Worm (Caenorhabditis elegans) whole organism, L4 larva: ENCODE results near the gene C06E1.11.

ENCODE experiments used
- D1046.2 ChIP-seq: fragments of 200-800 bp; sonication (Bioruptor generic); IDR thresholded peaks from 2 replicates; pipeline ENCODE4 v1.3.6; 2022; ENCODE audit warnings: missing genetic modification characterization, missing compliant biosample characterization
- F26F4.8 ChIP-seq: fragments of 200-800 bp; sonication (Bioruptor generic); conservative IDR thresholded peaks from 2 replicates; pipeline ENCODE4 v1.3.6; 2022; ENCODE audit warnings: missing genetic modification characterization, missing compliant biosample characterization
- F37D6.2 ChIP-seq: sonication (generic microtip); optimal IDR thresholded peaks from 2 replicates; lab custom pipeline; 2016; ENCODE audit warnings: mild to moderate bottlenecking, missing genetic modification characterization, missing compliant biosample characterization
- F49E8.2 ChIP-seq: sonication (generic microtip); optimal IDR thresholded peaks from 2 replicates; lab custom pipeline; 2016; ENCODE audit warnings: missing compliant biosample characterization, mild to moderate bottlenecking, missing genetic modification characterization, borderline replicate concordance
- R02D3.7 ChIP-seq: fragments of 150-350 bp; sonication (generic microtip); optimal IDR thresholded peaks from 3 replicates; lab custom pipeline; 2014; ENCODE audit warnings: missing biosample characterization, missing genetic modification characterization
- T26A8.4 ChIP-seq: fragments of 200-800 bp; sonication (Bioruptor generic); IDR thresholded peaks from 2 replicates; pipeline ENCODE4 v1.3.6; 2022; ENCODE audit warnings: missing genetic modification characterization, missing compliant biosample characterization
- aha-1 ChIP-seq: fragments of 150-350 bp; peaks from one replicate; lab custom pipeline; 2014; ENCODE audit warnings: missing biosample characterization, missing genetic modification characterization
- arid-1 ChIP-seq: fragments of 200-800 bp; sonication (Bioruptor generic); conservative IDR thresholded peaks from 2 replicates; pipeline ENCODE4 v1.3.6; 2022; ENCODE audit warnings: missing genetic modification reagents, missing genetic modification characterization, missing compliant biosample characterization
- ceh-20 ChIP-seq: fragments of 200-800 bp; sonication (Bioruptor generic); IDR thresholded peaks from 2 replicates; pipeline ENCODE4 v1.3.6; 2022; ENCODE audit warnings: missing genetic modification reagents, missing genetic modification characterization, missing compliant biosample characterization
- ceh-32 ChIP-seq: sonication (generic microtip); optimal IDR thresholded peaks from 2 replicates; lab custom pipeline; 2016; ENCODE audit warnings: mild to moderate bottlenecking, missing genetic modification characterization, missing compliant biosample characterization; ENCODE audit not compliant: poor library complexity
- ceh-44 ChIP-seq: fragments of 200-800 bp; sonication (Bioruptor generic); IDR thresholded peaks from 2 replicates; pipeline ENCODE4 v1.3.6; 2022; ENCODE audit warnings: missing genetic modification reagents, missing genetic modification characterization, missing compliant biosample characterization
- ceh-82 ChIP-seq: sonication (generic microtip); optimal IDR thresholded peaks from 2 replicates; lab custom pipeline; 2017; ENCODE audit warnings: missing biosample characterization, missing genetic modification characterization
- cey-2 ChIP-seq: sonication (generic microtip); optimal IDR thresholded peaks from 3 replicates; lab custom pipeline; 2017; ENCODE audit warnings: missing genetic modification characterization, mild to moderate bottlenecking, missing compliant biosample characterization, antibody characterized with exemption, borderline replicate concordance; ENCODE audit not compliant: insufficient read depth
- daf-12 ChIP-seq: fragments of 150-350 bp; optimal IDR thresholded peaks from 2 replicates; lab custom pipeline; 2014; ENCODE audit warnings: missing biosample characterization, missing genetic modification reagents, missing genetic modification characterization
- daf-16 ChIP-seq, 3 experiments: sonication (generic microtip); optimal IDR thresholded peaks; 2 replicates each; lab custom pipeline; 2016 to 2017; ENCODE audit warnings: missing genetic modification characterization in 3 of 3, missing genetic modification reagents in 3 of 3, mild to moderate bottlenecking in 2 of 3, missing compliant biosample characterization in 2 of 3, missing biosample characterization in 1 of 3, moderate library complexity in 1 of 3
- dmd-6 ChIP-seq: fragments of 200-800 bp; sonication (Bioruptor generic); IDR thresholded peaks from 2 replicates; pipeline ENCODE4 v1.3.6; 2022; ENCODE audit warnings: missing genetic modification reagents, missing genetic modification characterization, missing compliant biosample characterization
- dmd-9 ChIP-seq: fragments of 200-800 bp; sonication (Bioruptor generic); IDR thresholded peaks from 2 replicates; pipeline ENCODE4 v1.3.6; 2022; ENCODE audit warnings: missing genetic modification reagents, missing genetic modification characterization, missing compliant biosample characterization
- dve-1 ChIP-seq: sonication (generic microtip); optimal IDR thresholded peaks from 2 replicates; lab custom pipeline; 2017; ENCODE audit warnings: antibody characterized with exemption, mild to moderate bottlenecking, missing genetic modification characterization, missing compliant biosample characterization; ENCODE audit not compliant: insufficient read depth
- hlh-11 ChIP-seq: fragments of 200-800 bp; sonication (Bioruptor generic); optimal IDR thresholded peaks from 2 replicates; lab custom pipeline; 2018; ENCODE audit warnings: mild to moderate bottlenecking, missing genetic modification characterization, missing compliant biosample characterization
- hlh-30 ChIP-seq: sonication (generic microtip); optimal IDR thresholded peaks from 2 replicates; lab custom pipeline; 2017; ENCODE audit warnings: antibody characterized with exemption, mild to moderate bottlenecking, missing genetic modification characterization, missing compliant biosample characterization; ENCODE audit not compliant: insufficient read depth
- hmg-1.1 ChIP-seq: fragments of 200-800 bp; sonication (Bioruptor generic); IDR thresholded peaks from 2 replicates; pipeline ENCODE4 v1.3.6; 2022; ENCODE audit warnings: missing genetic modification reagents, missing genetic modification characterization, missing compliant biosample characterization
- jun-1 ChIP-seq: fragments of 150-350 bp; optimal IDR thresholded peaks from 2 replicates; lab custom pipeline; 2014; ENCODE audit warnings: missing biosample characterization, missing genetic modification reagents, missing genetic modification characterization
- lim-7 ChIP-seq: fragments of 200-800 bp; sonication (Bioruptor generic); IDR thresholded peaks from 2 replicates; pipeline ENCODE4 v1.3.6; 2022; ENCODE audit warnings: missing genetic modification characterization, missing compliant biosample characterization
- lin-13 ChIP-seq: fragments of 150-350 bp; optimal IDR thresholded peaks from 2 replicates; lab custom pipeline; 2014; ENCODE audit warnings: missing biosample characterization, missing genetic modification reagents, missing genetic modification characterization
- lin-38 ChIP-seq: fragments of 200-800 bp; sonication (Bioruptor generic); IDR thresholded peaks from 2 replicates; pipeline ENCODE4 v1.3.6; 2022; ENCODE audit warnings: missing genetic modification reagents, missing genetic modification characterization, missing compliant biosample characterization
- lir-3 ChIP-seq: sonication (generic microtip); optimal IDR thresholded peaks from 2 replicates; lab custom pipeline; 2016; ENCODE audit warnings: mild to moderate bottlenecking, missing genetic modification characterization, missing compliant biosample characterization
- lsy-2 ChIP-seq, 2 experiments: fragments of 150-350 bp in 1 of 2; sonication (generic microtip) in 1 of 2; optimal IDR thresholded peaks; 2 replicates each; lab custom pipeline; 2014 to 2017; ENCODE audit warnings: missing biosample characterization in 2 of 2, missing genetic modification characterization in 2 of 2
- madf-9 ChIP-seq: fragments of 200-800 bp; sonication (Bioruptor generic); conservative IDR thresholded peaks from 2 replicates; pipeline ENCODE4 v1.3.6; 2022; ENCODE audit warnings: missing genetic modification reagents, missing genetic modification characterization, missing compliant biosample characterization
- mdl-1 ChIP-seq, 2 experiments: fragments of 150-350 bp in 1 of 2; sonication (generic microtip) in 1 of 2; optimal IDR thresholded peaks; 2 replicates each; lab custom pipeline; 2014 to 2017; ENCODE audit warnings: missing biosample characterization in 2 of 2, missing genetic modification characterization in 2 of 2
- mep-1 ChIP-seq: fragments of 150-350 bp; sonication (generic microtip); optimal IDR thresholded peaks from 3 replicates; lab custom pipeline; 2014; ENCODE audit warnings: missing biosample characterization, missing genetic modification characterization
- mes-2 ChIP-seq: sonication (generic microtip); optimal IDR thresholded peaks from 2 replicates; lab custom pipeline; 2016; ENCODE audit warnings: missing genotype, mild to moderate bottlenecking, missing genetic modification characterization, missing compliant biosample characterization; ENCODE audit not compliant: poor library complexity, severe bottlenecking
- mxl-3 ChIP-seq: fragments of 200-800 bp; sonication (Bioruptor generic); optimal IDR thresholded peaks from 2 replicates; lab custom pipeline; 2018; ENCODE audit warnings: mild to moderate bottlenecking, missing genetic modification characterization, missing compliant biosample characterization
- pha-4 ChIP-seq, 2 experiments: fragments of 150-350 bp in 1 of 2; fragments of 200-800 bp in 1 of 2; sonication (Bioruptor generic) in 1 of 2; IDR thresholded peaks in 1 of 2; optimal IDR thresholded peaks in 1 of 2; 2 replicates each; pipeline versions ENCODE4 v1.3.6 to Lab custom; 2014 to 2022; ENCODE audit warnings: missing genetic modification characterization in 2 of 2, missing genetic modification reagents in 2 of 2, missing biosample characterization in 1 of 2, missing compliant biosample characterization in 1 of 2
- pqm-1 ChIP-seq: sonication (generic microtip); optimal IDR thresholded peaks from 2 replicates; lab custom pipeline; 2017; ENCODE audit warnings: missing biosample characterization, missing genetic modification characterization
- rbr-2 ChIP-seq: sonication (generic microtip); optimal IDR thresholded peaks from 2 replicates; lab custom pipeline; 2016; ENCODE audit warnings: missing genotype, missing genetic modification characterization, missing compliant biosample characterization
- saeg-2 ChIP-seq: fragments of 200-800 bp; sonication (Bioruptor generic); IDR thresholded peaks from 2 replicates; pipeline ENCODE4 v1.3.6; 2022; ENCODE audit warnings: missing genetic modification reagents, missing genetic modification characterization, missing compliant biosample characterization
- set-16 ChIP-seq: fragments of 200-800 bp; sonication (Bioruptor generic); IDR thresholded peaks from 2 replicates; pipeline ENCODE4 v1.3.6; 2022; ENCODE audit warnings: missing genetic modification reagents, missing genetic modification characterization, missing compliant biosample characterization
- snpc-1.2 ChIP-seq: fragments of 200-800 bp; sonication (Bioruptor generic); IDR thresholded peaks from 2 replicates; pipeline ENCODE4 v1.3.6; 2022; ENCODE audit warnings: missing genetic modification reagents, missing genetic modification characterization, missing compliant biosample characterization
- tra-1 ChIP-seq: fragments of 200-800 bp; sonication (Bioruptor generic); IDR thresholded peaks from 2 replicates; pipeline ENCODE4 v1.3.6; 2022; ENCODE audit warnings: missing genetic modification reagents, missing genetic modification characterization, missing compliant biosample characterization
- unc-130 ChIP-seq: sonication (generic microtip); optimal IDR thresholded peaks from 2 replicates; lab custom pipeline; 2016; ENCODE audit warnings: missing genetic modification reagents, missing genetic modification characterization, missing compliant biosample characterization
- unc-39 ChIP-seq: sonication (generic microtip); optimal IDR thresholded peaks from 2 replicates; lab custom pipeline; 2017; ENCODE audit warnings: missing biosample characterization, missing genetic modification characterization
- unc-62 ChIP-seq, 3 experiments: fragments of 150-350 bp in 1 of 3; sonication (generic microtip); optimal IDR thresholded peaks in 2 of 3; peaks in 1 of 3; 1 replicate in 1 of 3; 2 replicates in 2 of 3; lab custom pipeline; 2014 to 2017; ENCODE audit warnings: missing biosample characterization in 3 of 3, missing genetic modification characterization in 3 of 3, missing genetic modification reagents in 3 of 3, missing genotype in 1 of 3
- vab-7 ChIP-seq: fragments of 200-800 bp; sonication (Bioruptor generic); IDR thresholded peaks from 2 replicates; pipeline ENCODE4 v1.3.6; 2022; ENCODE audit warnings: missing genetic modification reagents, missing genetic modification characterization, missing compliant biosample characterization
- zip-11 ChIP-seq: fragments of 200-800 bp; sonication (Bioruptor generic); IDR thresholded peaks from 2 replicates; pipeline ENCODE4 v1.3.6; 2022; ENCODE audit warnings: missing genetic modification characterization, missing compliant biosample characterization

The C06E1.11 gene

ce11 chrIII:8650235-8650817, 33.8 kb upstream of the C06E1.11 start, which contains the start of gene flp-23:
Gene flp-23, plus strand, starts transcription at chrIII:8650767.
- TF ChIP-seq lin-38 (GFP tag; lab: Robert Waterston, UW) (peak; percentile 61), tra-1 (peak; percentile 44; the same call in 1 of the 2 replicates), ceh-82 (no peak), aha-1 (tag; lab: Kevin White, UChicago) (peak; percentile 98), ceh-44 (peak; percentile 26; the same call in 1 of the 2 replicates), hmg-1.1 (GFP tag; lab: Robert Waterston, UW) (peak; percentile 73), mxl-3 (GFP tag; lab: Kevin White, UChicago) (no peak), mes-2 (tag; lab: Kevin White, UChicago) (peak; percentile 73), daf-16 (GFP tag; optimal IDR thresholded peaks at IDR 0.05; lab: Kevin White, UChicago) (peak in 1 of 2 experiments; percentile 18), daf-16 (tag; optimal IDR thresholded peaks at IDR 0.05; lab: Kevin White, UChicago) (peak; percentile 26), F26F4.8 (GFP tag; lab: Robert Waterston, UW) (peak; percentile 68; the same call in 1 of the 2 replicates), set-16 (peak; percentile 68), lin-13 (GFP tag; lab: Kevin White, UChicago) (peak; percentile 62), hlh-11 (peak; percentile 31), F49E8.2 (no peak), F37D6.2 (peak; percentile 18), pqm-1 (tag; lab: Kevin White, UChicago) (no peak), jun-1 (tag; lab: Kevin White, UChicago) (no peak), zip-11 (GFP tag; lab: Robert Waterston, UW) (no peak), rbr-2 (peak; percentile 35), unc-39 (tag; lab: Kevin White, UChicago) (no peak), mep-1 (tag; lab: Kevin White, UChicago) (peak; percentile 37), lim-7 (peak; percentile 72), lir-3 (no peak), snpc-1.2 (GFP tag; lab: Robert Waterston, UW) (no peak), unc-130 (GFP tag; lab: Kevin White, UChicago) (peak; percentile 29), arid-1 (GFP tag; lab: Robert Waterston, UW) (0 out of 2 replicates have a peak, but pooled peaks have one; percentile 40), R02D3.7 (tag; lab: Kevin White, UChicago) (no peak), D1046.2 (GFP tag; lab: Robert Waterston, UW) (0 out of 2 replicates have a peak, but pooled peaks have one; percentile 58), unc-62 (GFP tag; optimal IDR thresholded peaks at IDR 0.05 in 1 of 2; lab: Kevin White, UChicago) (peak in 1 of 2 experiments; percentile 58), unc-62 (tag; optimal IDR thresholded peaks at IDR 0.05; lab: Kevin White, UChicago) (no peak), T26A8.4 (GFP tag; lab: Robert Waterston, UW) (peak; percentile 12; the same call in 1 of the 2 replicates), vab-7 (GFP tag; lab: Robert Waterston, UW) (peak; percentile 67; the same call in 1 of the 2 replicates), mdl-1 (tag; optimal IDR thresholded peaks at IDR 0.05; lab: Kevin White, UChicago) (no peak), pha-4 (GFP tag; IDR thresholded peaks at IDR 0.05; lab: Robert Waterston, UW) (peak; percentile 52; the same call in 1 of the 2 replicates), pha-4 (tag; optimal IDR thresholded peaks at IDR 0.05; lab: Kevin White, UChicago) (no peak), dmd-9 (GFP tag; lab: Robert Waterston, UW) (no peak), lsy-2 (tag; optimal IDR thresholded peaks at IDR 0.05; lab: Kevin White, UChicago) (peak in 1 of 2 experiments; percentile 50), saeg-2 (no peak), hlh-30 (tag; lab: Kevin White, UChicago) (peak; percentile 40), madf-9 (GFP tag; lab: Robert Waterston, UW) (0 out of 2 replicates have a peak, but pooled peaks have one; percentile 27), daf-12 (tag; lab: Kevin White, UChicago) (no peak), ceh-32 (tag; lab: Kevin White, UChicago) (no peak), ceh-20 (0 out of 2 replicates have a peak, but pooled peaks have one; percentile 9), dmd-6 (peak; percentile 26; the same call in 1 of the 2 replicates), dve-1 (peak; percentile 2), cey-2 (no peak)
